Worm (Caenorhabditis elegans) whole organism, young adult: ENCODE results near the gene pho-7.

Experiments
- B0261.1 ChIP-seq: sonication (generic microtip); optimal IDR thresholded peaks from 2 replicates; lab custom pipeline; 2016; ENCODE audit warnings: mild to moderate bottlenecking, missing genetic modification characterization, moderate library complexity, missing compliant biosample characterization
- B0336.3 ChIP-seq: fragments of 200-800 bp; sonication (Bioruptor generic); IDR thresholded peaks from 2 replicates; pipeline ENCODE4 v1.3.6; 2022; ENCODE audit warnings: missing genetic modification characterization, missing compliant biosample characterization
- F10E7.11 ChIP-seq: sonication (generic microtip); optimal IDR thresholded peaks from 2 replicates; lab custom pipeline; 2017; ENCODE audit warnings: mild to moderate bottlenecking, missing genetic modification characterization, moderate library complexity, missing compliant biosample characterization
- F39B2.1 ChIP-seq: fragments of 200-800 bp; sonication (Bioruptor generic); IDR thresholded peaks from 2 replicates; pipeline ENCODE4 v1.3.6; 2022; ENCODE audit warnings: missing genetic modification reagents, missing genetic modification characterization, missing compliant biosample characterization
- F57C9.4 ChIP-seq: sonication (generic microtip); optimal IDR thresholded peaks from 2 replicates; lab custom pipeline; 2017; ENCODE audit warnings: mild to moderate bottlenecking, missing genetic modification characterization, missing compliant biosample characterization
- K12H6.12 ChIP-seq: fragments of 200-800 bp; sonication (Bioruptor generic); optimal IDR thresholded peaks from 2 replicates; lab custom pipeline; 2018; ENCODE audit warnings: mild to moderate bottlenecking, missing genetic modification characterization, missing compliant biosample characterization
- T26A5.8 ChIP-seq: sonication (generic microtip); optimal IDR thresholded peaks from 2 replicates; lab custom pipeline; 2016; ENCODE audit warnings: missing genetic modification characterization, missing compliant biosample characterization
- Y53F4B.3 ChIP-seq: fragments of 200-800 bp; sonication (Bioruptor generic); IDR thresholded peaks from 2 replicates; pipeline ENCODE4 v1.3.6; 2022; ENCODE audit warnings: missing genetic modification reagents, missing genetic modification characterization, missing compliant biosample characterization
- Y79H2A.3 ChIP-seq: fragments of 200-800 bp; sonication (Bioruptor generic); conservative IDR thresholded peaks from 2 replicates; pipeline ENCODE4 v1.3.6; 2022; ENCODE audit warnings: missing genetic modification reagents, missing genetic modification characterization, missing compliant biosample characterization
- ZK185.1 ChIP-seq: sonication (generic microtip); optimal IDR thresholded peaks from 2 replicates; lab custom pipeline; 2016; ENCODE audit warnings: mild to moderate bottlenecking, missing genetic modification characterization, missing compliant biosample characterization; ENCODE audit not compliant: poor library complexity, severe bottlenecking
- ama-1 ChIP-seq, 3 experiments: fragments of 150-350 bp in 1 of 3; sonication (generic microtip) in 2 of 3; optimal IDR thresholded peaks; 2 replicates each; lab custom pipeline; 2014 to 2018; ENCODE audit warnings: missing biosample characterization in 2 of 3, missing genetic modification characterization in 2 of 3, missing genetic modification reagents in 2 of 3
- atf-7 ChIP-seq: sonication (generic microtip); optimal IDR thresholded peaks from 2 replicates; lab custom pipeline; 2017; ENCODE audit warnings: mild to moderate bottlenecking, missing genetic modification characterization, missing compliant biosample characterization
- attf-5 ChIP-seq: fragments of 200-800 bp; sonication (Bioruptor generic); optimal IDR thresholded peaks from 2 replicates; lab custom pipeline; 2018; ENCODE audit warnings: mild to moderate bottlenecking, missing genetic modification characterization, missing compliant biosample characterization
- ccch-3 ChIP-seq: fragments of 200-800 bp; sonication (Bioruptor generic); optimal IDR thresholded peaks from 2 replicates; lab custom pipeline; 2018; ENCODE audit warnings: mild to moderate bottlenecking, missing genetic modification characterization, missing compliant biosample characterization
- cebp-1 ChIP-seq, 2 experiments: fragments of 200-800 bp in 1 of 2; sonication (Bioruptor generic) in 1 of 2; sonication (generic microtip) in 1 of 2; IDR thresholded peaks in 1 of 2; optimal IDR thresholded peaks in 1 of 2; 2 replicates each; pipeline versions ENCODE4 v1.3.6 to Lab custom; 2017 to 2022; ENCODE audit warnings: missing compliant biosample characterization in 2 of 2, missing genetic modification characterization in 2 of 2, mild to moderate bottlenecking in 1 of 2, missing genetic modification reagents in 1 of 2, moderate library complexity in 1 of 2
- ceh-91 ChIP-seq: fragments of 200-800 bp; sonication (Bioruptor generic); IDR thresholded peaks from 2 replicates; pipeline ENCODE4 v1.3.6; 2022; ENCODE audit warnings: missing genetic modification reagents, missing genetic modification characterization, missing compliant biosample characterization
- chd-7 ChIP-seq: sonication (generic microtip); optimal IDR thresholded peaks from 2 replicates; lab custom pipeline; 2016; ENCODE audit warnings: mild to moderate bottlenecking, missing genetic modification characterization, moderate library complexity, missing compliant biosample characterization
- dox-1 ChIP-seq: fragments of 200-800 bp; sonication (Bioruptor generic); IDR thresholded peaks from 2 replicates; pipeline ENCODE4 v1.3.6; 2022; ENCODE audit warnings: missing genetic modification reagents, missing genetic modification characterization, missing compliant biosample characterization
- efl-1 ChIP-seq: fragments of 150-350 bp; optimal IDR thresholded peaks from 2 replicates; lab custom pipeline; 2014; ENCODE audit warnings: missing biosample characterization, missing genetic modification reagents, missing genetic modification characterization
- egl-18 ChIP-seq: fragments of 200-800 bp; sonication (Bioruptor generic); IDR thresholded peaks from 2 replicates; pipeline ENCODE4 v1.3.6; 2022; ENCODE audit warnings: missing genetic modification reagents, missing genetic modification characterization, missing compliant biosample characterization
- egl-44 ChIP-seq: fragments of 200-800 bp; sonication (Bioruptor generic); IDR thresholded peaks from 2 replicates; pipeline ENCODE4 v1.3.6; 2022; ENCODE audit warnings: missing genetic modification reagents, missing genetic modification characterization, missing compliant biosample characterization
- egrh-3 ChIP-seq: fragments of 200-800 bp; sonication (Bioruptor generic); IDR thresholded peaks from 2 replicates; pipeline ENCODE4 v1.3.6; 2022; ENCODE audit warnings: missing genetic modification reagents, missing genetic modification characterization, missing compliant biosample characterization
- ekl-4 ChIP-seq: fragments of 200-800 bp; sonication (Bioruptor generic); IDR thresholded peaks from 2 replicates; pipeline ENCODE4 v1.3.6; 2022; ENCODE audit warnings: missing genetic modification reagents, missing genetic modification characterization, missing compliant biosample characterization
- ets-4 ChIP-seq: fragments of 200-800 bp; sonication (Bioruptor generic); optimal IDR thresholded peaks from 2 replicates; lab custom pipeline; 2018; ENCODE audit warnings: mild to moderate bottlenecking, missing genetic modification characterization, missing compliant biosample characterization
- hlh-12 ChIP-seq: sonication (generic microtip); optimal IDR thresholded peaks from 2 replicates; lab custom pipeline; 2016; ENCODE audit warnings: missing genetic modification characterization, missing compliant biosample characterization
- hmg-1.2 ChIP-seq: fragments of 200-800 bp; sonication (Bioruptor generic); IDR thresholded peaks from 2 replicates; pipeline ENCODE4 v1.3.6; 2022; ENCODE audit warnings: missing genetic modification reagents, missing genetic modification characterization, missing compliant biosample characterization
- lin-40 ChIP-seq: sonication (generic microtip); optimal IDR thresholded peaks from 2 replicates; lab custom pipeline; 2016; ENCODE audit warnings: missing genetic modification characterization, mild to moderate bottlenecking, missing compliant biosample characterization, missing genotype, missing genetic modification reagents
- lir-1 ChIP-seq: fragments of 200-800 bp; sonication (Bioruptor generic); conservative IDR thresholded peaks from 2 replicates; pipeline ENCODE4 v1.3.6; 2022; ENCODE audit warnings: missing genetic modification reagents, missing genetic modification characterization, missing compliant biosample characterization
- madf-3 ChIP-seq: fragments of 200-800 bp; sonication (Bioruptor generic); IDR thresholded peaks from 2 replicates; pipeline ENCODE4 v1.3.6; 2022; ENCODE audit warnings: missing genetic modification reagents, missing genetic modification characterization, missing compliant biosample characterization
- mes-4 ChIP-seq: sonication (generic microtip); optimal IDR thresholded peaks from 2 replicates; lab custom pipeline; 2016; ENCODE audit warnings: missing genotype, missing genetic modification characterization, missing compliant biosample characterization
- mxl-1 ChIP-seq: sonication (generic microtip); optimal IDR thresholded peaks from 2 replicates; lab custom pipeline; 2016; ENCODE audit warnings: missing genetic modification characterization, missing compliant biosample characterization
- nfya-2 ChIP-seq: fragments of 200-800 bp; sonication (Bioruptor generic); IDR thresholded peaks from 2 replicates; pipeline ENCODE4 v1.3.6; 2022; ENCODE audit warnings: missing genetic modification reagents, missing genetic modification characterization, missing compliant biosample characterization
- nhr-27 ChIP-seq: fragments of 200-800 bp; sonication (Bioruptor generic); optimal IDR thresholded peaks from 2 replicates; lab custom pipeline; 2018; ENCODE audit warnings: mild to moderate bottlenecking, missing genetic modification characterization, moderate library complexity, missing compliant biosample characterization
- nhr-80 ChIP-seq: sonication (generic microtip); optimal IDR thresholded peaks from 2 replicates; lab custom pipeline; 2016; ENCODE audit warnings: missing genetic modification characterization, missing compliant biosample characterization
- nhr-90 ChIP-seq: sonication (generic microtip); optimal IDR thresholded peaks from 2 replicates; lab custom pipeline; 2016; ENCODE audit warnings: missing genotype, mild to moderate bottlenecking, missing genetic modification characterization, missing compliant biosample characterization
- pha-4 ChIP-seq: fragments of 150-350 bp; sonication (generic microtip); optimal IDR thresholded peaks from 2 replicates; lab custom pipeline; 2014; ENCODE audit warnings: missing biosample characterization, missing genetic modification reagents, missing genetic modification characterization
- rcor-1 ChIP-seq: fragments of 200-800 bp; sonication (Bioruptor generic); IDR thresholded peaks from 2 replicates; pipeline ENCODE4 v1.3.6; 2022; ENCODE audit warnings: missing genetic modification reagents, missing genetic modification characterization, missing compliant biosample characterization
- sdz-38 ChIP-seq: sonication (generic microtip); optimal IDR thresholded peaks from 2 replicates; lab custom pipeline; 2016; ENCODE audit warnings: missing genotype, missing genetic modification characterization, missing compliant biosample characterization
- snpc-1.3 ChIP-seq: sonication (generic microtip); optimal IDR thresholded peaks from 2 replicates; lab custom pipeline; 2017; ENCODE audit warnings: missing genetic modification characterization, mild to moderate bottlenecking, missing compliant biosample characterization, antibody characterized with exemption, moderate library complexity, missing genotype, missing genetic modification reagents; ENCODE audit not compliant: insufficient read depth
- somi-1 ChIP-seq: fragments of 200-800 bp; sonication (Bioruptor generic); optimal IDR thresholded peaks from 2 replicates; lab custom pipeline; 2018; ENCODE audit warnings: mild to moderate bottlenecking, missing genetic modification characterization, missing compliant biosample characterization
- tbp1 ChIP-seq: fragments of 200-800 bp; sonication (Bioruptor generic); optimal IDR thresholded peaks from 2 replicates; lab custom pipeline; 2018; ENCODE audit warnings: mild to moderate bottlenecking, missing genetic modification characterization, missing compliant biosample characterization
- xnd-1 ChIP-seq: sonication (generic microtip); optimal IDR thresholded peaks from 2 replicates; lab custom pipeline; 2016; ENCODE audit warnings: missing genotype, missing genetic modification reagents, missing genetic modification characterization, missing compliant biosample characterization
- ztf-18 ChIP-seq: sonication (generic microtip); optimal IDR thresholded peaks from 2 replicates; lab custom pipeline; 2016; ENCODE audit warnings: missing genotype, mild to moderate bottlenecking, missing genetic modification characterization, missing compliant biosample characterization
- ztf-25 ChIP-seq: fragments of 200-800 bp; sonication (Bioruptor generic); IDR thresholded peaks from 2 replicates; pipeline ENCODE4 v1.3.6; 2022; ENCODE audit warnings: missing genetic modification reagents, missing genetic modification characterization, missing compliant biosample characterization
- ztf-26 ChIP-seq: sonication (generic microtip); optimal IDR thresholded peaks from 2 replicates; lab custom pipeline; 2017; ENCODE audit warnings: missing genetic modification characterization, missing compliant biosample characterization
- ztf-28 ChIP-seq: fragments of 200-800 bp; sonication (Bioruptor generic); IDR thresholded peaks from 2 replicates; pipeline ENCODE4 v1.3.6; 2022; ENCODE audit warnings: missing genetic modification reagents, missing genetic modification characterization, missing compliant biosample characterization
- ztf-3 ChIP-seq: fragments of 200-800 bp; sonication (Bioruptor generic); optimal IDR thresholded peaks from 2 replicates; lab custom pipeline; 2018; ENCODE audit warnings: mild to moderate bottlenecking, missing genetic modification characterization, missing compliant biosample characterization
- ztf-6 ChIP-seq: fragments of 200-800 bp; sonication (Bioruptor generic); IDR thresholded peaks from 2 replicates; pipeline ENCODE4 v1.3.6; 2022; ENCODE audit warnings: missing genetic modification reagents, missing genetic modification characterization, missing compliant biosample characterization

Gene pho-7

DNA sequence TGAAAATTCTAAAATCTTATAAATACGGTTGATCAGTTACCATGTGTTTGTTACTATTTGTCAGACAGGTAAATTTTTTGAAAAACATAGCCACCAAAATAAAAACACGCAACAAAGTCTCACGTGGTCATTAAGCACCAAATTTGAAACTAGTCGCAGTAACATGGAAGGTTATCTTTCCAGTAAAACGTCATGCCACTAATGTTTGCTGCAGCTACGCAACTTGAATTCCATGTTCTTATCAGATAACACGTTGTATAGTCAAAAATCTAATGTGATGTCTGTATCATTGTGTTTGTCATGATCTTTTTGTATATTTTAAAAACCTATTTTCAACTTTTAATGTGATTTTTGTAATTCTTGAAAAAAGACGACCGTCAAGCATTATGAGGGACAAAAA is 39.4 kb downstream of the pho-7 start:
- peak; percentile 84 for TF ChIP-seq nhr-80 (tag; lab: Kevin White, UChicago)
- no peak for TF ChIP-seq ztf-26
- TF ChIP-seq nfya-2 (GFP tag; lab: Robert Waterston, UW): no peak
- TF ChIP-seq T26A5.8 (tag; lab: Kevin White, UChicago): no peak
- no peak for TF ChIP-seq B0261.1 (tag; lab: Kevin White, UChicago)
- TF ChIP-seq, all 124 proteins: peak for 1

- TF ChIP-seq egrh-3 (GFP tag; lab: Robert Waterston, UW) (no peak), F57C9.4 (tag; lab: Kevin White, UChicago) (no peak), ztf-6 (GFP tag; lab: Robert Waterston, UW) (no peak), ztf-28 (GFP tag; lab: Robert Waterston, UW) (no peak), chd-7 (tag; lab: Kevin White, UChicago) (peak; percentile 45), snpc-1.3 (tag; lab: Kevin White, UChicago) (no peak), madf-3 (GFP tag; lab: Robert Waterston, UW) (no peak), Y79H2A.3 (GFP tag; lab: Robert Waterston, UW) (no peak), dox-1 (peak; percentile 49; the same call in 1 of the 2 replicates), Y53F4B.3 (GFP tag; lab: Robert Waterston, UW) (no peak), B0336.3 (GFP tag; lab: Robert Waterston, UW) (no peak), ccch-3 (GFP tag; lab: Kevin White, UChicago) (no peak), atf-7 (tag; lab: Kevin White, UChicago) (no peak), ekl-4 (no peak), ceh-91 (GFP tag; lab: Robert Waterston, UW) (no peak), egl-44 (GFP tag; lab: Robert Waterston, UW) (no peak), F10E7.11 (tag; lab: Kevin White, UChicago) (no peak), ztf-3 (GFP tag; lab: Kevin White, UChicago) (no peak), mes-4 (tag; lab: Kevin White, UChicago) (no peak), lin-40 (peak; percentile 46), ZK185.1 (tag; lab: Kevin White, UChicago) (peak; percentile 31), xnd-1 (tag; lab: Kevin White, UChicago) (no peak), efl-1 (GFP tag; lab: Kevin White, UChicago) (no peak), ets-4 (GFP tag; lab: Kevin White, UChicago) (no peak), ztf-25 (no peak), K12H6.12 (tag; lab: Kevin White, UChicago) (peak; percentile 57), attf-5 (GFP tag; lab: Kevin White, UChicago) (peak; percentile 53), tbp1 (GFP tag; lab: Kevin White, UChicago) (no peak), ama-1 (optimal IDR thresholded peaks at IDR 0.05; lab: Kevin White, UChicago) (no peak), ama-1 (GFP tag; optimal IDR thresholded peaks at IDR 0.05; lab: Kevin White, UChicago) (no peak), F39B2.1 (GFP tag; lab: Robert Waterston, UW) (no peak), hmg-1.2 (GFP tag; lab: Robert Waterston, UW) (peak; percentile 40; the same call in 1 of the 2 replicates), nhr-27 (no peak), somi-1 (GFP tag; lab: Kevin White, UChicago) (peak; percentile 45), mxl-1 (tag; lab: Kevin White, UChicago) (no peak), sdz-38 (tag; lab: Kevin White, UChicago) (no peak), nhr-90 (tag; lab: Kevin White, UChicago) (no peak), lir-1 (GFP tag; lab: Robert Waterston, UW) (no peak), egl-18 (GFP tag; lab: Robert Waterston, UW) (no peak), rcor-1 (GFP tag; lab: Robert Waterston, UW) (no peak), hlh-12 (tag; lab: Kevin White, UChicago) (no peak), cebp-1 (GFP tag; IDR thresholded peaks at IDR 0.05; lab: Robert Waterston, UW) (no peak), cebp-1 (tag; optimal IDR thresholded peaks at IDR 0.05; lab: Kevin White, UChicago) (peak; percentile 35), pha-4 (tag; lab: Kevin White, UChicago) (no peak), ztf-18 (tag; lab: Kevin White, UChicago) (no peak)
Measured at ce11 chrX:10900952-10901351, 40.2 kb downstream of the pho-7 start.
